Worm (Caenorhabditis elegans) whole organism, early embryonic: ENCODE data around the gene wht-2.

Experiments
- F13C5.2 ChIP-seq: sonication (generic microtip); optimal IDR thresholded peaks from 2 replicates; lab custom pipeline; 2017; ENCODE audit warnings: mild to moderate bottlenecking, missing genetic modification characterization, inconsistent platforms, missing compliant biosample characterization
- ets-7 ChIP-seq: sonication (generic microtip); optimal IDR thresholded peaks from 2 replicates; lab custom pipeline; 2016; ENCODE audit warnings: missing genotype, missing genetic modification characterization, missing compliant biosample characterization
- hmg-4 ChIP-seq: fragments of 200-800 bp; sonication (Bioruptor generic); optimal IDR thresholded peaks from 2 replicates; lab custom pipeline; 2018; ENCODE audit warnings: mild to moderate bottlenecking, missing genetic modification characterization, missing compliant biosample characterization
- pes-1 ChIP-seq: fragments of 200-800 bp; sonication (Bioruptor generic); IDR thresholded peaks from 2 replicates; pipeline ENCODE4 v1.3.6; 2022; ENCODE audit warnings: missing genetic modification reagents, missing genetic modification characterization, missing compliant biosample characterization

ce11 chrIV:11433709-11434108, 36.5 kb upstream of the wht-2 start:
- no peak for TF ChIP-seq hmg-4 (GFP tag; lab: Kevin White, UChicago)
- TF ChIP-seq pes-1 (GFP tag; lab: Robert Waterston, UW) = no peak
- TF ChIP-seq ets-7 (tag; lab: Kevin White, UChicago) = no peak
- no peak for TF ChIP-seq F13C5.2 (tag; lab: Kevin White, UChicago)
